Fruit fly (Drosophila melanogaster): Measurements from ENCODE around the gene Lk.

Gene Lk

DNA sequence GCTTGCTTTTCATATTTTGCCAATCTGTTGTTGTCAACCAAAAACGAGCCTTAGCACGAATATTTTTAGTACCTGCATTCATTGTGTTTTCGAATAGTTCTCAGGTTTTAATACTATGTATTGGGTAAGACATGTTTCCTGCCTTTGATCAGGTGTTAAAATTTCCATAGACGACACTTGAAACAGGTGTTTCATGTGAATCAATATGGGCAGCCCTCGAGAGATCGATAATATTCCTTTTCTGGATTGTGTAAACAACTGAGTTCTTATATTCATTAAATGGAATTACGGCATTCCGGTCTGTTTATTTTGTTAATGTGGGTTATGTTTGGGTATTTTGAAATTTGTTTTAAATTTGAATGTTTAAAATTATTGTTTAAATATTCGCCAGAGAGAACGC lies 11.3 kb downstream of the Lk start (continued):
- TF ChIP-seq CG17359 (tag; optimal IDR thresholded peaks at IDR 0.05) (peak; percentile 19), al (GFP tag; IDR thresholded peaks at IDR 0.05) (no peak), CG15514 (GFP tag; optimal IDR thresholded peaks at IDR 0.05) (peak; percentile 29), Dll (GFP tag; IDR thresholded peaks at IDR 0.05; ENCODE audit: partially characterized antibody) (no peak)

DNA sequence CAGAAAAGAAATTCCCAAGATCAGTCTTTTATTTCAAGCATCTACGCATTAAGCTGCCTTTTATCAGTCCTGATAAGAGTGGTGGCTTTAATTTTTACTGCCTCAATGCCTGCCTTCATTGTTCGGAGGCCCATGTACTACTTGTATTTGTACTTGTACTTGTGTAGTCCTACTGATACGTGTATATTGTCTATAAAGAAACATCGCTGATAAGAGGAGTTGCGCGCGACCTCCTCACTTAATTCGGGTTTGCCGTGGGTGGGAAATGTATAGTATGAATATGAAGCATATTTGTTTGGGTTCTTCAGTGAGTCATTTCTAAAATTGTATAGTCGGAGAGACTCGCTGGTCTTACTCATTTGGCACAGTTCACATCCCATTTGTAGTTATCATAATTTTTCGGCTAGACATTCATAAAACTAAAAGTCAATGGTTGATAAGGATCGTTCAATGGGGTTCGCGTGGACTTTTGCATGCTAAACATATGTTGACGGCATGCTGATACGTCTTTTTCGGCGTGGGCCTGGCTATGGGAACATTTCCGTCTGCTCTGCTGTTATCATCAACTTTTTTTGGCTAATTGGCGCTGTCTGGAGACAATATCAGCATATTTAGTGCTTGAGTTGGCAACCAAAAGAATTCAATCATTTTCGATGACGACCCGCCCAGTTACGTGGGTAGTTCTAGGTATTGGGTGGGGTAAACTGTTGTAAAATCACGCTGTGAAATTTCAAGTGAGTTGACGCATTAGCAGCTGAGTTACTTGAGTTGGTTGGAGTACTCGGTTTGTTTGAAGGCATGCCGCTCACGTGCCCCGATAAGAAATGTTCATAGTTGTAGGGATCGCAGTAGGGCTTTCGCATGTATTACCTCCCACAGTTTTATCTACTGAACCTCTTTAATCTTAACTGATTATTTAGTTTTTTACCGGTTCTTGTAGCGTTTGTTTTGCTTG lies 12.5 kb downstream of the Lk start:
- TF ChIP-seq exex (tag; optimal IDR thresholded peaks at IDR 0.05) (peak; percentile 84), zfh2 (GFP tag; optimal IDR thresholded peaks at IDR 0.05) (no peak), grn (GFP tag; optimal IDR thresholded peaks at IDR 0.05) (peak; percentile 40), kay (GFP tag; optimal IDR thresholded peaks at IDR 0.05) (peak; percentile 2), mirr (GFP tag; optimal IDR thresholded peaks at IDR 0.05) (peak; percentile 79), kni (GFP tag; optimal IDR thresholded peaks at IDR 0.05) (peak; percentile 27), twi (tag; optimal IDR thresholded peaks at IDR 0.05) (peak; percentile 93), chinmo (GFP tag; IDR thresholded peaks at IDR 0.05; ENCODE audit: partially characterized antibody) (0 out of 4 replicates have a peak, but pooled peaks have one; percentile 79), CG7987 (GFP tag; optimal IDR thresholded peaks at IDR 0.05) (peak; percentile 45), CG15479 (GFP tag; optimal IDR thresholded peaks at IDR 0.05) (peak; percentile 69), vvl (GFP tag; IDR thresholded peaks at IDR 0.05) (0 out of 2 replicates have a peak, but pooled peaks have one; percentile 9), Pdp1 (GFP tag; optimal IDR thresholded peaks at IDR 0.05) (peak in 1 of 2 experiments; percentile 15), sd (tag; optimal IDR thresholded peaks at IDR 0.05) (peak; percentile 82), CG17328 (GFP tag; IDR thresholded peaks at IDR 0.05) (no peak), Med (GFP tag) (peak; percentile 73), CG7786 (GFP tag; optimal IDR thresholded peaks at IDR 0.05) (no peak), Hr78 (GFP tag; optimal IDR thresholded peaks at IDR 0.05) (peak in 1 of 2 experiments; percentile 1), klu (GFP tag; IDR thresholded peaks at IDR 0.05) (no peak), NFAT (GFP tag; IDR thresholded peaks at IDR 0.05) (no peak), lab (GFP tag; optimal IDR thresholded peaks at IDR 0.05) (peak; percentile 21), sug (tag; optimal IDR thresholded peaks at IDR 0.05) (peak; percentile 89), eve (GFP tag; optimal IDR thresholded peaks at IDR 0.05) (peak in 1 of 2 experiments; percentile 49), slbo (GFP tag; IDR thresholded peaks at IDR 0.05) (no peak), Atf6 (GFP tag; IDR thresholded peaks at IDR 0.05) (0 out of 2 replicates have a peak, but pooled peaks have one; percentile 27), cwo (GFP tag; optimal IDR thresholded peaks at IDR 0.05) (peak; percentile 97), Hey (tag; optimal IDR thresholded peaks at IDR 0.05) (peak; percentile 78), CG34376 (GFP tag; optimal IDR thresholded peaks at IDR 0.05) (peak; percentile 70), CG1529 (GFP tag; optimal IDR thresholded peaks at IDR 0.05) (no peak), CG10543 (GFP tag; optimal IDR thresholded peaks at IDR 0.05) (peak; percentile 30)

dm6 chr3L:14546918-14547533 lies 13.5 kb downstream of the Lk start:
- TF ChIP-seq CG31388 (GFP tag; optimal IDR thresholded peaks at IDR 0.05) (no peak), CG9437 (GFP tag; optimal IDR thresholded peaks at IDR 0.05) (no peak), run (tag; optimal IDR thresholded peaks at IDR 0.05) (no peak), chinmo (GFP tag; IDR thresholded peaks at IDR 0.05; ENCODE audit: partially characterized antibody) (0 out of 4 replicates have a peak, but pooled peaks have one; percentile 73), CG42726 (GFP tag; IDR thresholded peaks at IDR 0.05; ENCODE audit: partially characterized antibody) (no peak), Xrp1 (GFP tag; IDR thresholded peaks at IDR 0.05) (no peak), grn (GFP tag; optimal IDR thresholded peaks at IDR 0.05) (peak; percentile 27), Elba2 (GFP tag; optimal IDR thresholded peaks at IDR 0.05) (no peak), psq (GFP tag; optimal IDR thresholded peaks at IDR 0.05) (no peak), CG2120 (GFP tag; optimal IDR thresholded peaks at IDR 0.05) (no peak), HmgZ (tag; optimal IDR thresholded peaks at IDR 0.05) (peak; percentile 19), CG5953 (GFP tag; IDR thresholded peaks at IDR 0.05) (0 out of 2 replicates have a peak, but pooled peaks have one; percentile 30), CG8478 (optimal IDR thresholded peaks at IDR 0.05) (no peak), da (GFP tag; optimal IDR thresholded peaks at IDR 0.05) (no peak), Bgb (GFP tag; IDR thresholded peaks at IDR 0.05; ENCODE audit: partially characterized antibody) (0 out of 2 replicates have a peak, but pooled peaks have one; percentile 7)
